Worm (Caenorhabditis elegans) whole organism, mixed stage, embryonic: ENCODE measurements around the gene srg-69.
A peak's percentile ranks its signal among the peaks of the same experiment; 100 is the strongest.

Experiments used
- M03D4.4 ChIP-seq: sonication (generic microtip); optimal IDR thresholded peaks from 2 replicates; lab custom pipeline; 2017; ENCODE audit warnings: mild to moderate bottlenecking, missing genetic modification characterization, missing compliant biosample characterization
- bed-3 ChIP-seq: fragments of 200-800 bp; sonication (Bioruptor generic); optimal IDR thresholded peaks from 3 replicates; lab custom pipeline; 2018; ENCODE audit warnings: mild to moderate bottlenecking, missing genetic modification characterization, moderate library complexity, missing compliant biosample characterization
- blmp-1 ChIP-seq: fragments of 150-350 bp; optimal IDR thresholded peaks from 2 replicates; lab custom pipeline; 2014; ENCODE audit warnings: missing biosample characterization, missing genetic modification characterization
- ceh-39 ChIP-seq: fragments of 150-350 bp; optimal IDR thresholded peaks from 2 replicates; lab custom pipeline; 2014; ENCODE audit warnings: missing biosample characterization, missing genetic modification characterization
- ceh-43 ChIP-seq: fragments of 200-800 bp; sonication (Bioruptor generic); optimal IDR thresholded peaks from 2 replicates; lab custom pipeline; 2018; ENCODE audit warnings: mild to moderate bottlenecking, missing genetic modification characterization, moderate library complexity, missing compliant biosample characterization
- ceh-83 ChIP-seq: fragments of 200-800 bp; sonication (Bioruptor generic); optimal IDR thresholded peaks from 2 replicates; lab custom pipeline; 2018; ENCODE audit warnings: mild to moderate bottlenecking, missing genetic modification characterization, missing compliant biosample characterization
- ces-1 ChIP-seq: fragments of 150-350 bp; optimal IDR thresholded peaks from 2 replicates; lab custom pipeline; 2014; ENCODE audit warnings: missing biosample characterization, missing genetic modification reagents, missing genetic modification characterization
- cnd-1 ChIP-seq: fragments of 200-800 bp; sonication (Bioruptor generic); optimal IDR thresholded peaks from 2 replicates; lab custom pipeline; 2018; ENCODE audit warnings: mild to moderate bottlenecking, missing genetic modification characterization, missing compliant biosample characterization
- drap-1 ChIP-seq: fragments of 200-800 bp; sonication (Bioruptor generic); optimal IDR thresholded peaks from 3 replicates; lab custom pipeline; 2018; ENCODE audit warnings: mild to moderate bottlenecking, missing genetic modification characterization, missing compliant biosample characterization
- elt-1 ChIP-seq: sonication (generic microtip); optimal IDR thresholded peaks from 2 replicates; lab custom pipeline; 2017; ENCODE audit warnings: missing genetic modification characterization, mild to moderate bottlenecking, missing compliant biosample characterization, antibody characterized with exemption, moderate library complexity, borderline replicate concordance; ENCODE audit not compliant: insufficient read depth
- elt-3 ChIP-seq: fragments of 150-350 bp; optimal IDR thresholded peaks from 2 replicates; lab custom pipeline; 2014; ENCODE audit warnings: missing biosample characterization, missing genetic modification characterization
- flh-1 ChIP-seq: fragments of 200-800 bp; sonication (Bioruptor generic); optimal IDR thresholded peaks from 2 replicates; lab custom pipeline; 2018; ENCODE audit warnings: mild to moderate bottlenecking, missing genetic modification characterization, moderate library complexity, missing compliant biosample characterization
- ham-2 ChIP-seq: fragments of 200-800 bp; sonication (Bioruptor generic); optimal IDR thresholded peaks from 2 replicates; lab custom pipeline; 2018; ENCODE audit warnings: mild to moderate bottlenecking, missing genetic modification characterization, missing compliant biosample characterization
- hlh-1 ChIP-seq: fragments of 150-350 bp; optimal IDR thresholded peaks from 2 replicates; lab custom pipeline; 2014; ENCODE audit warnings: missing biosample characterization, missing genetic modification reagents, missing genetic modification characterization
- lin-13 ChIP-seq: fragments of 150-350 bp; optimal IDR thresholded peaks from 2 replicates; lab custom pipeline; 2014; ENCODE audit warnings: missing biosample characterization, missing genetic modification characterization
- lin-32 ChIP-seq: fragments of 200-800 bp; sonication (Bioruptor generic); optimal IDR thresholded peaks from 2 replicates; lab custom pipeline; 2018; ENCODE audit warnings: mild to moderate bottlenecking, missing genetic modification characterization, missing compliant biosample characterization
- lsy-2 ChIP-seq: fragments of 150-350 bp; optimal IDR thresholded peaks from 2 replicates; lab custom pipeline; 2014; ENCODE audit warnings: missing biosample characterization, missing genetic modification characterization
- mab-5 ChIP-seq: fragments of 150-350 bp; optimal IDR thresholded peaks from 2 replicates; lab custom pipeline; 2014; ENCODE audit warnings: missing biosample characterization, missing genetic modification characterization
- mep-1 ChIP-seq: fragments of 150-350 bp; optimal IDR thresholded peaks from 2 replicates; lab custom pipeline; 2017; ENCODE audit warnings: missing biosample characterization, missing genetic modification reagents, missing genetic modification characterization, inconsistent platforms
- mls-2 ChIP-seq: sonication (generic microtip); optimal IDR thresholded peaks from 2 replicates; lab custom pipeline; 2016; ENCODE audit warnings: mild to moderate bottlenecking, missing genetic modification characterization, moderate library complexity, missing compliant biosample characterization
- nhr-12 ChIP-seq: fragments of 150-350 bp; optimal IDR thresholded peaks from 2 replicates; lab custom pipeline; 2014; ENCODE audit warnings: missing biosample characterization, missing genetic modification characterization
- nhr-2 ChIP-seq: fragments of 150-350 bp; optimal IDR thresholded peaks from 2 replicates; lab custom pipeline; 2014; ENCODE audit warnings: missing biosample characterization, missing genetic modification characterization
- nhr-237 ChIP-seq: fragments of 150-350 bp; optimal IDR thresholded peaks from 2 replicates; lab custom pipeline; 2014; ENCODE audit warnings: missing biosample characterization, missing genetic modification characterization
- nhr-28 ChIP-seq: fragments of 150-350 bp; optimal IDR thresholded peaks from 2 replicates; lab custom pipeline; 2014; ENCODE audit warnings: missing biosample characterization, missing genetic modification characterization
- nhr-76 ChIP-seq: sonication (generic microtip); optimal IDR thresholded peaks from 2 replicates; lab custom pipeline; 2017; ENCODE audit warnings: missing biosample characterization, missing genetic modification characterization
- pha-4 ChIP-seq: fragments of 150-350 bp; optimal IDR thresholded peaks from 2 replicates; lab custom pipeline; 2018; ENCODE audit warnings: missing biosample characterization, missing genetic modification reagents, missing genetic modification characterization
- sem-2 ChIP-seq: fragments of 200-800 bp; sonication (Bioruptor generic); optimal IDR thresholded peaks from 2 replicates; lab custom pipeline; 2018; ENCODE audit warnings: mild to moderate bottlenecking, missing genetic modification characterization, missing compliant biosample characterization
- snpc-4 ChIP-seq: fragments of 150-350 bp; optimal IDR thresholded peaks from 2 replicates; lab custom pipeline; 2014; ENCODE audit warnings: missing biosample characterization, missing genetic modification characterization
- sptf-1 ChIP-seq: sonication (generic microtip); optimal IDR thresholded peaks from 2 replicates; lab custom pipeline; 2017; ENCODE audit warnings: mild to moderate bottlenecking, missing genetic modification characterization, moderate library complexity, missing compliant biosample characterization
- tbx-8 ChIP-seq: fragments of 200-800 bp; sonication (Bioruptor generic); optimal IDR thresholded peaks from 2 replicates; lab custom pipeline; 2018; ENCODE audit warnings: mild to moderate bottlenecking, missing genetic modification characterization, moderate library complexity, missing compliant biosample characterization
- unc-120 ChIP-seq: sonication (generic microtip); optimal IDR thresholded peaks from 2 replicates; lab custom pipeline; 2017; ENCODE audit warnings: missing genetic modification characterization, missing compliant biosample characterization; ENCODE audit not compliant: poor library complexity, severe bottlenecking
- unc-39 ChIP-seq: fragments of 150-350 bp; optimal IDR thresholded peaks from 2 replicates; lab custom pipeline; 2014; ENCODE audit warnings: missing biosample characterization, missing genetic modification characterization
- unc-62 ChIP-seq: fragments of 150-350 bp; optimal IDR thresholded peaks from 2 replicates; lab custom pipeline; 2014; ENCODE audit warnings: missing biosample characterization, missing genetic modification reagents, missing genetic modification characterization
- zip-8 ChIP-seq: fragments of 150-350 bp; optimal IDR thresholded peaks from 2 replicates; lab custom pipeline; 2014; ENCODE audit warnings: missing biosample characterization, missing genetic modification characterization
- ztf-11 ChIP-seq: fragments of 150-350 bp; optimal IDR thresholded peaks from 2 replicates; lab custom pipeline; 2014; ENCODE audit warnings: missing biosample characterization, missing genetic modification characterization

srg-69 gene

ce11 chrII:5335370-5336034, 20.0 kb upstream of the srg-69 start:
- TF ChIP-seq flh-1 (GFP tag; lab: Kevin White, UChicago), result no peak
- no peak for TF ChIP-seq elt-1 (tag; lab: Kevin White, UChicago)
- no peak for TF ChIP-seq blmp-1 (tag; lab: Kevin White, UChicago)
- TF ChIP-seq unc-39 (tag; lab: Kevin White, UChicago), result no peak
- no peak for TF ChIP-seq snpc-4 (tag; lab: Kevin White, UChicago)
- no peak for TF ChIP-seq unc-120 (tag; lab: Kevin White, UChicago)
- no peak for TF ChIP-seq nhr-12
- TF ChIP-seq lsy-2 (tag; lab: Kevin White, UChicago), result no peak

ce11 chrII:5336035-5336376, 19.5 kb upstream of the srg-69 start:
- TF ChIP-seq lsy-2 (tag; lab: Kevin White, UChicago) (no peak), blmp-1 (tag; lab: Kevin White, UChicago) (no peak), mep-1 (tag; lab: Kevin White, UChicago) (peak; percentile 63), unc-62 (peak; percentile 32), flh-1 (GFP tag; lab: Kevin White, UChicago) (no peak), cnd-1 (tag; lab: Kevin White, UChicago) (peak; percentile 27), ces-1 (GFP tag; lab: Kevin White, UChicago) (peak; percentile 40)

- TF ChIP-seq unc-120 (tag; lab: Kevin White, UChicago) (peak; percentile 49), blmp-1 (tag; lab: Kevin White, UChicago) (no peak), ham-2 (GFP tag; lab: Kevin White, UChicago) (no peak), zip-8 (tag; lab: Kevin White, UChicago) (no peak), nhr-76 (no peak), sem-2 (GFP tag; lab: Kevin White, UChicago) (no peak), flh-1 (GFP tag; lab: Kevin White, UChicago) (no peak), sptf-1 (tag; lab: Kevin White, UChicago) (peak; percentile 19), unc-39 (tag; lab: Kevin White, UChicago) (no peak), tbx-8 (GFP tag; lab: Kevin White, UChicago) (no peak), nhr-2 (tag; lab: Kevin White, UChicago) (no peak), lsy-2 (tag; lab: Kevin White, UChicago) (no peak), ceh-83 (GFP tag; lab: Kevin White, UChicago) (no peak), pha-4 (peak; percentile 67), lin-32 (GFP tag; lab: Kevin White, UChicago) (no peak), ztf-11 (tag; lab: Kevin White, UChicago) (no peak), mep-1 (tag; lab: Kevin White, UChicago) (no peak), unc-62 (peak; percentile 59), drap-1 (GFP tag; lab: Kevin White, UChicago) (no peak), ceh-39 (tag; lab: Kevin White, UChicago) (no peak), ceh-43 (no peak), mls-2 (no peak), nhr-237 (tag; lab: Kevin White, UChicago) (peak; percentile 53), bed-3 (GFP tag; lab: Kevin White, UChicago) (no peak), elt-3 (tag; lab: Kevin White, UChicago) (no peak), nhr-28 (no peak), hlh-1 (tag; lab: Kevin White, UChicago) (peak; percentile 39), elt-1 (tag; lab: Kevin White, UChicago) (no peak), mab-5 (tag; lab: Kevin White, UChicago) (no peak), cnd-1 (tag; lab: Kevin White, UChicago) (no peak), nhr-12 (no peak), snpc-4 (tag; lab: Kevin White, UChicago) (no peak), lin-13 (no peak), M03D4.4 (tag; lab: Kevin White, UChicago) (peak; percentile 7), ces-1 (GFP tag; lab: Kevin White, UChicago) (peak; percentile 64)
Observed at ce11 chrII:5336660-5337494, 18.6 kb upstream of the srg-69 start.
